Fruit fly (Drosophila melanogaster) whole organism, embryonic: Measurements from ENCODE around the gene CG43163.

ENCODE experiments used
- CG12219 ChIP-seq: fragments of 200-800 bp; sonication (Bioruptor generic); optimal IDR thresholded peaks from 3 replicates; lab custom pipeline; 2018; ENCODE audit warnings: missing biosample characterization, mild to moderate bottlenecking, missing genetic modification characterization
- CG4707 ChIP-seq: fragments of 200-800 bp; sonication (Bioruptor generic); optimal IDR thresholded peaks from 2 replicates; lab custom pipeline; 2018; ENCODE audit warnings: missing biosample characterization, mild to moderate bottlenecking, missing genetic modification characterization, moderate library complexity
- CG8765 ChIP-seq: fragments of 200-800 bp; sonication (Bioruptor generic); IDR thresholded peaks from 2 replicates; pipeline ENCODE4 v1.3.6; 2022; ENCODE audit warnings: missing biosample characterization, missing genetic modification characterization
- HmgZ ChIP-seq: fragments of 200-800 bp; sonication (Bioruptor generic); optimal IDR thresholded peaks from 2 replicates; lab custom pipeline; 2018; ENCODE audit warnings: missing biosample characterization, mild to moderate bottlenecking, missing genetic modification characterization
- Nf-YA ChIP-seq: fragments of 200-800 bp; sonication (Bioruptor generic); IDR thresholded peaks from 2 replicates; pipeline ENCODE4 v1.3.6; 2022; ENCODE audit warnings: missing biosample characterization, missing genetic modification characterization
- caup ChIP-seq: fragments of 200-800 bp; sonication (Bioruptor generic); optimal IDR thresholded peaks from 3 replicates; lab custom pipeline; 2017; ENCODE audit warnings: missing biosample characterization, mild to moderate bottlenecking, missing genetic modification characterization, moderate library complexity; ENCODE audit not compliant: severe bottlenecking
- jing ChIP-seq: fragments of 200-800 bp; sonication (Bioruptor generic); optimal IDR thresholded peaks from 2 replicates; lab custom pipeline; 2018; ENCODE audit warnings: missing biosample characterization, mild to moderate bottlenecking, missing genetic modification characterization
- slbo ChIP-seq: fragments of 200-800 bp; sonication (Bioruptor generic); IDR thresholded peaks from 2 replicates; pipeline ENCODE4 v1.3.6; 2022; ENCODE audit warnings: missing biosample characterization, missing genetic modification characterization
- vnd ChIP-seq: fragments of 200-800 bp; sonication (Bioruptor generic); IDR thresholded peaks from 3 replicates; pipeline ENCODE4 v1.3.6; 2022; ENCODE audit warnings: missing biosample characterization, missing genetic modification characterization; ENCODE audit not compliant: partially characterized antibody

- no peak for TF ChIP-seq CG12219 (GFP tag; lab: Kevin White, UChicago)
- no peak for TF ChIP-seq CG4707
- TF ChIP-seq caup (GFP tag; lab: Kevin White, UChicago): no peak
- TF ChIP-seq jing (GFP tag; lab: Kevin White, UChicago): no peak
- TF ChIP-seq HmgZ (tag; lab: Kevin White, UChicago): no peak
- TF ChIP-seq slbo (GFP tag; lab: Robert Waterston, UW): no peak
- TF ChIP-seq vnd (GFP tag; lab: Robert Waterston, UW): no peak
- TF ChIP-seq CG8765 (GFP tag; lab: Robert Waterston, UW): no peak
- no peak for TF ChIP-seq Nf-YA (GFP tag; lab: Robert Waterston, UW)
Observed at dm6 chr3L:8480944-8481343, 26.0 kb downstream of the CG43163 start.
